Fruit fly (Drosophila melanogaster) Kc167 (cell line): Measurements from ENCODE around the gene Osi4.

Experiments
- Myc ChIP-seq: fragments of >200 bp; optimal IDR thresholded peaks from 2 replicates; lab custom pipeline; 2017; ENCODE audit warnings: missing external identifiers
- Sin3A ChIP-seq: fragments of >200 bp; optimal IDR thresholded peaks from 2 replicates; lab custom pipeline; 2018; ENCODE audit warnings: missing external identifiers
- h ChIP-seq: fragments of >200 bp; optimal IDR thresholded peaks from 3 replicates; lab custom pipeline; 2018; ENCODE audit warnings: missing external identifiers
- insv ChIP-seq: fragments of >200 bp; optimal IDR thresholded peaks from 3 replicates; lab custom pipeline; 2018; ENCODE audit warnings: missing external identifiers
- psq ChIP-seq: fragments of >200 bp; optimal IDR thresholded peaks from 2 replicates; lab custom pipeline; 2017; ENCODE audit warnings: missing external identifiers
- ttk ChIP-seq: sonication (Bioruptor generic); optimal IDR thresholded peaks from 2 replicates; lab custom pipeline; 2017; ENCODE audit warnings: missing external identifiers

Osi4 gene

dm6 chr3R:6238977-6239376 lies 17.4 kb upstream of the Osi4 start:
- TF ChIP-seq Myc (lab: Kevin White, UChicago), result no peak
- no peak for TF ChIP-seq h
- no peak for TF ChIP-seq ttk
- TF ChIP-seq Sin3A (lab: Kevin White, UChicago), result no peak
- TF ChIP-seq insv, result no peak
- no peak for TF ChIP-seq psq (lab: Kevin White, UChicago)

DNA sequence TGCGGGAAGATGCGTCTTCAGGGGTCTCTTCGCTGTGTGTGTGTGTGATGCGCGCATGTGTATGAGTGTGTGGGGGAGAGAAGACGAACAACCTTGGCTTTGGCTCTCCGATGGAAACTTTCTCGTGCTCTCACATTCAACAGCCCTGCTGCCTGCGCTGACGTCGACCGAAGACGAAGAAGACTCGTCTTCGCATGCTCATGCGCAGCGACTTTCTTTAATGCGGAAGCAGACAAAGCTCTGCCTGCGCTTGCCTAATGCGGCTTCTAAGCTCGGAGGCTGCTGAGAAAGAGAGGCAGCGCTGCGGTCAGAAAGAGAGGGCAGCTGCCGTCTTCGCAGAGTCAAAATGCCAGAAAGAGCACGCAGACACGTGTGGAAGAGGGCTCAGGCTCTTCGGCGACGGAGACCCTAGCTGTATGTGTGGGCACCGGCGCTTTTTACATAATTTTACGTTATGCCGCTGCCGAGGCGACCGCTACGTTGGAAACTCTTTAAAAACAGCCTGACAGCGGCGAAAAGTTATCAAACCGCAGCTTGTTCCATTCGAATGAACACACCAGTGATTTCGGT lies 12.7 kb upstream of the Osi4 start, which contains the start of gene Osi6:
Gene Osi6 (plus strand): TSS at position 520 of the 570 bp plus-strand sequence.
- TF ChIP-seq psq (lab: Kevin White, UChicago) (no peak), Myc (lab: Kevin White, UChicago) (no peak), insv (no peak), ttk (no peak), h (no peak), Sin3A (lab: Kevin White, UChicago) (no peak)

DNA sequence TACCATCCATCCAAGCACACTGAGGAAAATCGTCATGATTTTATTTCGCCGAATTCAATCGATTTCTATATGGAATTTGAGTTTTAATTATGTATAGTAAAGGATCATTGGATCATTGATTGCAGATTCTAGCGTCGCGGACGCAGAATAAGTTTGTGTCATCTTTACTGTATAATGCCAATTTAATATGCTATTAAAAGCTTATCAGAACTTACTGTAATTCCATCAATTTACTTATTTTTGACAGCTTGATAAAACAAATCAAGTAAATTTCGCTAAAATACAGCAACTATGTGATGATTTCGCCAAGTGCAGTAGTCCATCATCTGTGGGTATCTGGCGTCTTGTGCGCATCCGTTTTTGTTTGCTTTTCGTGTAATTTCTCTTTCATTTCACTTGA lies 11.5 kb upstream of the Osi4 start:
- TF ChIP-seq h, result no peak
- TF ChIP-seq psq (lab: Kevin White, UChicago), result no peak
- no peak for TF ChIP-seq insv
- no peak for TF ChIP-seq ttk
- TF ChIP-seq Myc (lab: Kevin White, UChicago), result no peak
- TF ChIP-seq Sin3A (lab: Kevin White, UChicago), result no peak

DNA sequence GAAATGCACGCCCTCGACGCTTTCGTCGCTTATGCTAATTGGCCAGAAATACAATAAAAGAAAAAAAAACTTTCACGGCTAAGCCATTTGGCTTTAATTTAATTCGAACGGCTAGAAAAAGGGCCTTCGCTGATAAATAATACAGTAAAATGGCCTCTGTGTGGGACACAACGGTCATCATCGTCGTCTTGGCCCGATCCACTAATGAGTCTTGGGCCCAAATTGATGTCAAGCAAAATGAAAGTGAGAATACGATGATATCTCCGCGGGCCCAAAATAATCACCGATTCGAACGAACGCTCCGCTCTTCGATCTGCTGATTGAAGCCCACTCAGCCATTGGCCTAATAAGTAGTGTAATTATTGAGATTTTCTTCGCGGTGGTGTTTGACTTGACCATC lies 9.8 kb upstream of the Osi4 start:
- TF ChIP-seq insv (no peak), h (no peak), psq (lab: Kevin White, UChicago) (no peak), Myc (lab: Kevin White, UChicago) (no peak)

dm6 chr3R:6230298-6230697 lies 8.7 kb upstream of the Osi4 start:
- TF ChIP-seq Sin3A (lab: Kevin White, UChicago) (no peak), insv (no peak), ttk (no peak), psq (lab: Kevin White, UChicago) (no peak), Myc (lab: Kevin White, UChicago) (no peak), h (no peak)

DNA sequence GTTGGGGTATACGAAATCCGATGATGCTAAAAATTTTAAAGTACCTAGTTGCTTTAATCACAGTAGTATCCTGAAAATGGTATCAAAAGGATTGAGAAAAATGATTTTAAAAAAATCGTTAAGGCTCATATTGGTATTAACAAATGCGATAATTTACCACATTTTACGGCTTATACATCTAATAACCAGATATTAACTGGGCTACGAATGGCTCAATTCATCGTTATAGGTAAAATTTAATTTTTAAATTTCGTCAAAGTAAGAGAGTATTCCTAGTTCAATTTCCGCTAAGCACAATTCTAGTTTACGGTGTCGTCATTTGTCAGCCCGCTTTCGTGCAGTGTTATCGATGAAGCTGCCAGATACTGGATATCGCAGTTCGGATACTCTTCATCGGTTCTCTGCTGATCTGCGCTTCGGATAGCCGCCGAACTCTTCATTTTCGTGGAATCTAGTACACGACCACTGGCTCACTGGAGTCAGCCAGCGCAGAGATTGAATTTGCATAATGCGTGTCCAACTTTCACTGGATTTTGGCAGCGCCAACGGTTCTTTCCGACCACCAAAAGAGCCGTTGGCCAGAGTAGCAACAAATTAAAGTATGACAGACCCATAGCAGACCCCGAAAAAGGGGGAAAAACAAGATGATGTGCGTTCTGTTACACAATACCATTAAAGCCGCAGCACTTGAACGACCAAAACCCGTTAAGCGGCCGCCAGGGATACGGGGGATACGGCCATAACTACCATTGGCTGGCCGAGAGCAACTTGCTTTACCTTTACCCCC lies 7.7 kb upstream of the Osi4 start:
- TF ChIP-seq psq (lab: Kevin White, UChicago), result no peak
- no peak for TF ChIP-seq insv

DNA sequence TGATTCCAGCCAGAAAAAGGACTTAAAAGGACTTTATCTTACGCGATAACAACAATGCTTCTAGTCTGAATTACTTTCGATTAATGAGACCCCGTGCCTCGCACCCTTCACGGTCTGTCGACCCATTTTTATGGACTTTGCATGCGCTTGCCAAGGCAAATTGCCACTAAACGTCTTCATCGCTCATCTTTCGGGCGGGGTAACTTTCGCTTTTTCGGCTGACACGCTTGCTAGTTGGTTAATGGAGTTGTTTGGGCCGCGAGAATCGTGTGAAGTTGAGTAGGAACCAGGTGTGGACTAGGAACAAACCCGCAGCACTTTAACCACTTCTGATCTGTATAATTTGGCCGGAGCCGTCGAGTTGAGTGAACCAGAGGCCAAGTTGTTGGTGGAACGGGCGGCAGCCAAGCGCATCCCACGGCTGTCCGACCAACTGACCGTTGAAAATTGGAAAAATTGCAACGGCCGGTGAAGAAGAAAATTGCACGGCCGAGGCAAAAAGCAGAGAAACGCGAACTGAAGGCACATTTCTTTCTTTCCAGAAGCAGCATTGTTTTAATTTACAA lies 5.5 kb upstream of the Osi4 start, which contains the start of gene Osi5:
Gene Osi5 (plus strand): TSS at position 516 of the 566 bp plus-strand sequence.
- TF ChIP-seq Sin3A (lab: Kevin White, UChicago) (no peak), Myc (lab: Kevin White, UChicago) (no peak)

DNA sequence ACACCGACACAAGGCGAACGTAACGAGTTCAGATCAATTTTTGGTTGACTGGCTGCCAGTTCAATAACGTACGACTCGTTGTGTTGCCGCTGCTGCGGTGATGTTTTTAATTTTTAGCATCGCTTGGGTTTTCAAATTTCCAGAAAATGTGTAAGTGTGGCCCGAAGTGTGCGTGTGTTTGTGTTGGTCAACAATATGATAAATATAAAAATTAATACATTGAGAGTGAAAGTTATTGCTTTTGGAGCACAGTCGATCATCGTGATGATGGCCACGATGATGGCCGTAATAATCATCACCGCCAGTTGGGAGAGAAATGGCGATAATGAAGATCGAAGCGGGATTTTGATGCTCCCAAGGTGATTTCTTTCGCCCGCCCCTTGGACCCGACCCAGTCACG lies 4.6 kb upstream of the Osi4 start:
- no peak for TF ChIP-seq psq (lab: Kevin White, UChicago)
- TF ChIP-seq ttk, result no peak
- no peak for TF ChIP-seq insv
- TF ChIP-seq Sin3A (lab: Kevin White, UChicago), result no peak

DNA sequence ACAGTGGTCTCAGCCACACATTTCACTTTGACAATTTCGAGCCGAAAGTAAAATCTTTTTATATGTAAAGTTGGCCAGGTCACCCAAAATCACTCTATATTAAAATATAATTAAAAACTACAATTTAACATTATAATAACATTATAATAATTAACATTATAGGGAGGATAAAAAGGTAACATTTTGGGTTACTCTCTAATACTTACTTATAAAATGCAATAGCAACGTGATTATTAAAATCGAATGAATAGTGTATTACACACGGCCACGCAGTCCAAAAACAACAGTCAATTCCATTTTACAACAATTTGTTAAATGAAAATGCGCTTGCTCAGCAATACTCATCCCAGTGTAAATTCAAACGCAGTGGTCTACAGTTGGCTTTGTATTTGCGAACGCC lies 538 bp upstream of the Osi4 start:
- TF ChIP-seq h (no peak), insv (no peak), ttk (no peak), Myc (lab: Kevin White, UChicago) (no peak), psq (lab: Kevin White, UChicago) (no peak), Sin3A (lab: Kevin White, UChicago) (no peak)

dm6 chr3R:6215053-6215882 lies 6.3 kb downstream of the Osi4 start, which contains the start of gene Osi3:
Gene Osi3 (plus strand): TSS chr3R:6215832.
- TF ChIP-seq ttk (no peak), psq (lab: Kevin White, UChicago) (no peak), insv (no peak), h (no peak), Sin3A (lab: Kevin White, UChicago) (no peak), Myc (lab: Kevin White, UChicago) (no peak)

DNA sequence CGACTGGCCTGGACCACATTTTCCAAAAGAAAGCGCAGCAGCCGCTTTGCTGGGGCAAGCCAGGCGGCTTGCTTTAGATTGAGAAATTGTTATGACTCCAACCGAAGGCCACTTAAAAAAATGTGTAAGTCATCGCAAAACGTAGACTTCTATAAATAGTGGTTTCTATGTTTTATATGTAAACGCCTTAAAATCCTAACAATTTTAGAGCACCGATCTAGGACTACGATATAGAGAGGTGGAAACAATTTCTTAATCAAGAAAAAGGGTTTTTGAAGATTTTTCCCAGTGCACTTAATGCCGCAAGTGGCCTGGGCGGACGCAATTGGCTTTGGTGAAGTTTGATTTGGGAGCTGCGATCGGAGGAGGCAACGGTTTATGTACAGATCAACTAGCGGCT lies 7.4 kb downstream of the Osi4 start:
- TF ChIP-seq h, result no peak
- no peak for TF ChIP-seq Myc (lab: Kevin White, UChicago)
- TF ChIP-seq Sin3A (lab: Kevin White, UChicago), result no peak
- no peak for TF ChIP-seq psq (lab: Kevin White, UChicago)
- TF ChIP-seq ttk, result no peak
- TF ChIP-seq insv, result no peak

dm6 chr3R:6211041-6211377 lies 10.6 kb downstream of the Osi4 start:
- TF ChIP-seq Myc (lab: Kevin White, UChicago) (no peak), ttk (no peak), psq (lab: Kevin White, UChicago) (no peak), Sin3A (lab: Kevin White, UChicago) (no peak), insv (no peak), h (no peak)
